Worm (Caenorhabditis elegans): ENCODE results near the gene T14B4.9.

T14B4.9 gene

DNA sequence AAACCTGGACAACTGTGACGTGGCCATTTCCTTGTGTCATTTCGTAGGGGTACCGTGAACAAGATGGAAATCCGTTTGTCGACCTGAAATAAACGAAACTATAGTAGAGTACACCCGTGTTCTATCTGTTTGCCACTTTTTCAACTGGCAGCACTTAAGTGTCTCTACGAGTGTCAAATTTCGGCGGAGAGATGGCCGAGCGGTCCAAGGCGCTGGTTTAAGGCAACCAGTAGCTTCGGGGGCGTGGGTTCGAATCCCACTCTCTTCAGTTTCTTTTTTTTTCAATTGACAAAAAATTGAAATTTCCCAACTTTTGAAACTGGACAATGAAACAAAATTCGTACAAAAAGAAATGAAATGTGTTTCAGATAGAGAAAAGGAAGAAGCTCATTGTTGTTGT, 12.0 kb downstream of the T14B4.9 start (continued):
- TF ChIP-seq mec-3 (tag; optimal IDR thresholded peaks at IDR 0.05; ENCODE audit: borderline replicate concordance) (no peak), ceh-19 (GFP tag; optimal IDR thresholded peaks at IDR 0.05) (peak; percentile 74), ceh-14 (tag; optimal IDR thresholded peaks at IDR 0.05) (no peak), unc-42 (tag; optimal IDR thresholded peaks at IDR 0.05) (no peak), rnt-1 (tag; optimal IDR thresholded peaks at IDR 0.05) (peak; percentile 28), lin-11 (tag; optimal IDR thresholded peaks at IDR 0.05) (peak; percentile 14), ceh-24 (tag; optimal IDR thresholded peaks at IDR 0.05) (no peak), ceh-34 (tag; optimal IDR thresholded peaks at IDR 0.05) (peak; percentile 96), ets-4 (tag; optimal IDR thresholded peaks at IDR 0.05) (no peak), hlh-8 (tag; optimal IDR thresholded peaks at IDR 0.05) (no peak), nhr-232 (tag; optimal IDR thresholded peaks at IDR 0.05) (no peak), fkh-6 (tag; optimal IDR thresholded peaks at IDR 0.05) (no peak), dve-1 (tag; optimal IDR thresholded peaks at IDR 0.05) (no peak), dmd-4 (tag; optimal IDR thresholded peaks at IDR 0.05; ENCODE audit: borderline replicate concordance) (peak; percentile 10), F13H6.1 (tag; optimal IDR thresholded peaks at IDR 0.05) (no peak), pag-3 (tag; optimal IDR thresholded peaks at IDR 0.05; ENCODE audit: borderline replicate concordance) (no peak), che-1 (tag; optimal IDR thresholded peaks at IDR 0.05) (peak; percentile 38), K09A11.1 (tag; optimal IDR thresholded peaks at IDR 0.05; ENCODE audit: insufficient read depth) (peak; percentile 11), pax-1 (tag; optimal IDR thresholded peaks at IDR 0.05) (no peak), odd-2 (tag; optimal IDR thresholded peaks at IDR 0.05) (no peak), syd-9 (tag; optimal IDR thresholded peaks at IDR 0.05) (no peak), C08G9.2 (tag; optimal IDR thresholded peaks at IDR 0.05) (no peak), ceh-30 (tag; optimal IDR thresholded peaks at IDR 0.05) (no peak), ceh-18 (tag; optimal IDR thresholded peaks at IDR 0.05) (peak; percentile 15), pqm-1 (tag; optimal IDR thresholded peaks at IDR 0.05) (no peak), pat-9 (tag; optimal IDR thresholded peaks at IDR 0.05) (no peak)

DNA sequence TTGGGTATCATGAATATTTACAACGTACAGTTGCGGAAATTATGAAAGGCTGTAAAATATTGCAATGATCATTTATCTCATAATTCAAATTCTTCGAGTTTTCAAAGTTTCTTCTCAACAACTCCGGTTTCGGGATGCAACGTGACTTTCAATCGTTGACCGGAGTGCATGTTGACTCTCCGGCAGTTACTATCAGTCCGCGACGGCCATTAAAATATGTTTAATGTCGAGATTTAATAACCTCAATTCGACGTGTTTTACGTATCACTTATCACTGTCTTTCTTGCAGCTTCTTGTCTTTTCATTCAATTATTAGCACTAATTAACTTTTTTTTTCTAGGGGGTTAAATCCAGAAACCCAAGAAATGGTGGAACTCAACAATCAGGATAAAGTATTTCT, 15.4 kb downstream of the T14B4.9 start, which contains the start of gene tsp-10:
tsp-10 (plus strand) TSS at position 366 of the 400 bp plus-strand sequence.
- TF ChIP-seq ceh-22 (tag; optimal IDR thresholded peaks at IDR 0.05) (no peak), gmeb-2 (tag; optimal IDR thresholded peaks at IDR 0.05) (no peak), lim-6 (tag; optimal IDR thresholded peaks at IDR 0.05) (no peak), unc-42 (tag; optimal IDR thresholded peaks at IDR 0.05) (no peak), T23F11.4 (GFP tag; optimal IDR thresholded peaks at IDR 0.05) (no peak), sox-2 (GFP tag; IDR thresholded peaks at IDR 0.05) (no peak), zip-5 (tag; optimal IDR thresholded peaks at IDR 0.05) (no peak), ahr-1 (tag; optimal IDR thresholded peaks at IDR 0.05) (no peak), elt-2 (tag; optimal IDR thresholded peaks at IDR 0.05) (no peak), nhr-232 (tag; optimal IDR thresholded peaks at IDR 0.05) (no peak), pag-3 (tag; optimal IDR thresholded peaks at IDR 0.05; ENCODE audit: borderline replicate concordance) (no peak), ztf-16 (tag; optimal IDR thresholded peaks at IDR 0.05) (no peak), fax-1 (tag; optimal IDR thresholded peaks at IDR 0.05) (no peak), hlh-30 (tag; optimal IDR thresholded peaks at IDR 0.05; ENCODE audit: insufficient read depth) (no peak), madf-2 (tag; optimal IDR thresholded peaks at IDR 0.05) (no peak), syd-9 (tag; optimal IDR thresholded peaks at IDR 0.05) (no peak), ets-4 (tag; optimal IDR thresholded peaks at IDR 0.05) (no peak)

DNA sequence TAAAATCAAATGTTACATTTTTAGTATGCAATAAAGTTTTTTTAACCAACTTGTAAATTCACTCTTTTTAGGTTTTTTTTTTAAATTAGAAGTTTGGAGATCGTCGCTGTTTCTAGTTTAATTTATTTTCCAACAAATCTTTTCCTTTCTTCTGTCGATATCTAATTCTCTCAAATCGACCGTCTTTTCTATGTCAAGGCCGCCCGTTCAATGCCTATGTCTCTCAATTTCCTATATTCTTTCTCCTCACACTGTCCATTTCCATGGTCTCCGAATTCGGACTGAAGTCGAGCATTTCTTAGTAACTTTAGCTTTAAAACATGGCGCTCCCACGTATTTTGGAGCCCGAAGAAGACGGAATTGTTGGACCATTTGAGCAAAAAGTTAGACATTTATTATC, 17.0 kb downstream of the T14B4.9 start, which contains the start of the genes T14B4.5 and T14B4.20:
T14B4.5 (plus strand) TSS at position 226 of the 400 bp plus-strand sequence.
T14B4.20 (plus strand) TSS at position 264 of the 400 bp plus-strand sequence.
- TF ChIP-seq gmeb-2 (tag; optimal IDR thresholded peaks at IDR 0.05) (no peak), pqm-1 (tag; optimal IDR thresholded peaks at IDR 0.05) (no peak), lim-6 (tag; optimal IDR thresholded peaks at IDR 0.05) (no peak), che-1 (tag; optimal IDR thresholded peaks at IDR 0.05) (no peak), nfya-1 (tag; optimal IDR thresholded peaks at IDR 0.05) (no peak), ahr-1 (tag; optimal IDR thresholded peaks at IDR 0.05) (no peak), odd-2 (tag; optimal IDR thresholded peaks at IDR 0.05) (no peak), tbx-7 (tag; optimal IDR thresholded peaks at IDR 0.05) (no peak), Y22D7AL.16 (tag; optimal IDR thresholded peaks at IDR 0.05) (no peak), K09A11.1 (tag; optimal IDR thresholded peaks at IDR 0.05; ENCODE audit: insufficient read depth) (no peak), ceh-31 (tag; optimal IDR thresholded peaks at IDR 0.05) (no peak)
